Fruit fly (Drosophila melanogaster) whole organism, wandering third instar larva: ENCODE results near the gene CG15403.
"Not testable (repeated sequence)": the region's sequence is repeated elsewhere in the genome, so short reads cannot be mapped to it uniquely, and the experiment has no call there.

Experiments used
- CG32264 ChIP-seq: fragments of 200-800 bp; sonication (Bioruptor generic); optimal IDR thresholded peaks from 2 replicates; lab custom pipeline; 2016; ENCODE audit warnings: missing biosample characterization, missing genetic modification characterization
- CG9705 ChIP-seq: fragments of 200-800 bp; sonication (Bioruptor generic); optimal IDR thresholded peaks from 2 replicates; lab custom pipeline; 2018; ENCODE audit warnings: missing biosample characterization, mild to moderate bottlenecking, missing genetic modification characterization
- CrebA ChIP-seq: fragments of 200-800 bp; sonication (Bioruptor generic); optimal IDR thresholded peaks from 2 replicates; lab custom pipeline; 2016; ENCODE audit warnings: missing biosample characterization, mild to moderate bottlenecking, missing genetic modification characterization, borderline replicate concordance
- Dfd ChIP-seq: fragments of >200 bp; optimal IDR thresholded peaks from 2 replicates; lab custom pipeline; 2017; ENCODE audit warnings: missing biosample characterization, missing genetic modification characterization
- Dif ChIP-seq: fragments of 200-275, 200-300 bp; sonication (Bioruptor generic); optimal IDR thresholded peaks from 2 replicates; lab custom pipeline; 2018; ENCODE audit warnings: missing biosample characterization, missing genetic modification characterization; ENCODE audit not compliant: partially characterized antibody
- GATAd ChIP-seq: sonication (Bioruptor generic); optimal IDR thresholded peaks from 2 replicates; lab custom pipeline; 2016; ENCODE audit warnings: missing biosample characterization, missing genetic modification characterization
- HLH106 ChIP-seq: fragments of 200-800 bp; optimal IDR thresholded peaks from 3 replicates; lab custom pipeline; 2019; ENCODE audit warnings: missing biosample characterization, mild to moderate bottlenecking, missing genetic modification characterization, moderate library complexity
- Hnf4 ChIP-seq: fragments of 200-800 bp; sonication (Bioruptor generic); optimal IDR thresholded peaks from 2 replicates; lab custom pipeline; 2016; ENCODE audit warnings: missing biosample characterization, mild to moderate bottlenecking, missing genetic modification characterization
- Hr83 ChIP-seq: fragments of 200-300 bp; sonication (Bioruptor generic); optimal IDR thresholded peaks from 2 replicates; lab custom pipeline; 2016; ENCODE audit warnings: missing biosample characterization, mild to moderate bottlenecking, missing genetic modification characterization, moderate library complexity; ENCODE audit not compliant: poor library complexity, severe bottlenecking
- Jra ChIP-seq: sonication (Bioruptor generic); optimal IDR thresholded peaks from 2 replicates; lab custom pipeline; 2016; ENCODE audit warnings: missing biosample characterization, missing genetic modification characterization
- Myc ChIP-seq: fragments of >200 bp; optimal IDR thresholded peaks from 2 replicates; lab custom pipeline; 2017
- N ChIP-seq: fragments of >200 bp; optimal IDR thresholded peaks from 2 replicates; lab custom pipeline; 2018; ENCODE audit warnings: missing biosample characterization, missing external identifiers, missing genetic modification characterization
- OdsH ChIP-seq: fragments of 200-800 bp; sonication (Bioruptor generic); optimal IDR thresholded peaks from 2 replicates; lab custom pipeline; 2016; ENCODE audit warnings: missing biosample characterization, mild to moderate bottlenecking, missing genetic modification characterization
- Rel ChIP-seq, 2 experiments: fragments of 200-800 bp; sonication (Bioruptor generic) in 1 of 2; optimal IDR thresholded peaks; 2 replicates in 1 of 2; 3 replicates in 1 of 2; lab custom pipeline; 2016 to 2019; ENCODE audit warnings: mild to moderate bottlenecking in 2 of 2, missing biosample characterization in 2 of 2, missing genetic modification characterization in 2 of 2, moderate library complexity in 1 of 2
- Sp1 ChIP-seq: fragments of 200-800 bp; sonication (Bioruptor generic); optimal IDR thresholded peaks from 3 replicates; lab custom pipeline; 2019; ENCODE audit warnings: missing biosample characterization, mild to moderate bottlenecking, missing genetic modification characterization, moderate library complexity
- br ChIP-seq: fragments of 200-800 bp; sonication (Bioruptor generic); optimal IDR thresholded peaks from 2 replicates; lab custom pipeline; 2016; ENCODE audit warnings: missing biosample characterization, missing genetic modification characterization
- dl ChIP-seq, 2 experiments: fragments of 175-275, 200-275 bp in 1 of 2; fragments of 200-275 bp in 1 of 2; sonication (Bioruptor generic); optimal IDR thresholded peaks; lab custom pipeline; 2018; ENCODE audit warnings: mild to moderate bottlenecking in 2 of 2, missing biosample characterization in 2 of 2, missing genetic modification characterization in 2 of 2, moderate library complexity in 2 of 2; ENCODE audit not compliant: partially characterized antibody in 2 of 2, insufficient read depth in 1 of 2
- dmrt93B ChIP-seq: fragments of 200-800 bp; sonication (Bioruptor generic); optimal IDR thresholded peaks from 2 replicates; lab custom pipeline; 2018; ENCODE audit warnings: missing biosample characterization, mild to moderate bottlenecking, missing genetic modification characterization
- dsf ChIP-seq: sonication (Bioruptor generic); optimal IDR thresholded peaks from 2 replicates; lab custom pipeline; 2016; ENCODE audit warnings: missing biosample characterization, missing genetic modification characterization, borderline replicate concordance
- foxo ChIP-seq, 2 experiments: fragments of 200-800 bp; sonication (Bioruptor generic); optimal IDR thresholded peaks; 2 replicates in 1 of 2; 3 replicates in 1 of 2; lab custom pipeline; 2016 to 2017; ENCODE audit warnings: missing biosample characterization in 2 of 2, missing genetic modification characterization in 2 of 2
- lola ChIP-seq: fragments of >200 bp; optimal IDR thresholded peaks from 2 replicates; lab custom pipeline; 2017; ENCODE audit warnings: missing biosample characterization, missing genetic modification characterization
- psq ChIP-seq: fragments of 200-800 bp; sonication (Bioruptor generic); optimal IDR thresholded peaks from 3 replicates; lab custom pipeline; 2017; ENCODE audit warnings: missing biosample characterization, mild to moderate bottlenecking, missing genetic modification characterization, moderate library complexity
- rgr ChIP-seq: fragments of 200-800 bp; sonication (Bioruptor generic); optimal IDR thresholded peaks from 3 replicates; lab custom pipeline; 2016; ENCODE audit warnings: missing biosample characterization, mild to moderate bottlenecking, missing genetic modification characterization
- sage ChIP-seq: fragments of 200-800 bp; sonication (Bioruptor generic); optimal IDR thresholded peaks from 2 replicates; lab custom pipeline; 2016; ENCODE audit warnings: missing biosample characterization, mild to moderate bottlenecking, missing genetic modification characterization
- sv ChIP-seq: fragments of 200-800 bp; sonication (Bioruptor generic); optimal IDR thresholded peaks from 3 replicates; lab custom pipeline; 2016; ENCODE audit warnings: missing biosample characterization, missing genetic modification characterization
- usp ChIP-seq: fragments of >200 bp; optimal IDR thresholded peaks from 2 replicates; lab custom pipeline; 2017; ENCODE audit warnings: missing biosample characterization, missing genetic modification characterization
- woc ChIP-seq: sonication (Bioruptor generic); optimal IDR thresholded peaks from 2 replicates; lab custom pipeline; 2016; ENCODE audit warnings: missing biosample characterization, mild to moderate bottlenecking, missing genetic modification characterization

Gene CG15403

dm6 chr2L:3159144-3160000 lies 30.9 kb downstream of the CG15403 start, which contains the start of the genes Mad and gkt:
TSS of gene Mad (minus strand) at chr2L:3159643.
TSS of gene gkt (plus strand) at chr2L:3159950.
- TF ChIP-seq Hnf4 (GFP tag; lab: Kevin White, UChicago): no peak
- peak; percentile 16 for TF ChIP-seq HLH106 (tag; lab: Kevin White, UChicago)
- peak in 1 of 2 experiments; percentile 21 for TF ChIP-seq foxo (GFP tag; optimal IDR thresholded peaks at IDR 0.05; lab: Kevin White, UChicago)
- TF ChIP-seq N (GFP tag; lab: Kevin White, UChicago): peak; percentile 17

DNA sequence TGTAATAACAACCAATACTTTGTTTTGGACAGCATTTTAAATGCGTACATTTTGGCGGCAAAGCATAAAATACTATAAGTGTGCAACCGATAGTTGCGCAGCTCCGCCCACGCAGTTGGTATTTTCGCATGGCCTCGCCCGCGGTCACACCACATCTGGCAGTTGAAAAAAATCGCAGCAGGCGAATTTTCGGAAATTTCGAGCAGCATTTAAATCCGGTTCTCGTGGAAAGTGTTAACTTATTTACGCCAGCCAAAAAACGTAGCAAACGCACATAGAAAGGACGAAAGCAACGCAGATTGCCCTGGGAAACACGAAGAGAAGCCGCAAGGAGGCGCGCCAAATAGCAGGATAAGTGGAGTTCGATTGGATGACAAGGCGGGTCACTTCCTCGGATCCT lies 35.1 kb downstream of the CG15403 start, which contains the start of gene Hydr2:
Hydr2 (plus strand) TSS at position 156 of the 400 bp plus-strand sequence.
- not testable (repeated sequence) for TF ChIP-seq Hr83; Hnf4 (GFP tag; lab: Kevin White, UChicago); usp (GFP tag; lab: Kevin White, UChicago)

DNA sequence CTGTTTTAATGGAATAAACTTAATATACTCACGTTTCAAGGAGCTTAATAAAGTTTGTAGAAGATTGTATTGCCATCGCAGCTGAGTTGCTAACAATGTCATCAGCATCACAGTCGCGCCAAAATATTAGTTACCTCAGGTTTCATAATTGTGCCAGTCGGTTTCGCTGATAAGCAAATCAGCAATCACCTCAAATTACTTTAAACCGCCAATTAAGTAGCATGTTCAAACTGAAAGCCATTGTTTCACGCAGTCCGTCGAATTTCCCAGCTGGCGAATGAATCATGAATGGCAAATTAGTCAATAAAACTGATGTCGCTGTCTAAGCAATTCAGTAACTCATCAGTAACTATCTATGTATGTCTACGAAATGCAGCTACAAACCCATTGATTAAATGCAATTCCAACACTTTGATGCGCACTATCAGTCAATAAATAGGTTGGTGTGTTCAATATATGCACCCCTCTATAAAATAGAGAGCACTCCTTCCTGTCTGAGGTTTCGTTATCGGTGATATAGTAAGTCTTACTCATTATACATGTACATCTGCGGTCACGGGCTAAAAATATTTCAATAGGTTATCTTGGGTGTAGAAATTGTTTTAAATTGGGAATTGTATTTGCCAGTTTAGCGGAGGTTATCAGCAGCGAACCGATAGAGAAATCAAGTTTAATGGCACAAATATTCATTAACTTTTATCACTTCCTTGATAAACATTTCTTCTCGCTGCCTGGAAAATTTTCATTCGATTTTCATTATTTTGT lies 36.0 kb downstream of the CG15403 start:
- TF ChIP-seq sv (GFP tag; lab: Kevin White, UChicago): no peak
- TF ChIP-seq usp (GFP tag; lab: Kevin White, UChicago): no peak
- no peak for TF ChIP-seq Rel (GFP tag; optimal IDR thresholded peaks at IDR 0.05; lab: Kevin White, UChicago)
- no peak for TF ChIP-seq Rel (tag; optimal IDR thresholded peaks at IDR 0.05; lab: Kevin White, UChicago)
- no peak for TF ChIP-seq Dfd
- no peak for TF ChIP-seq OdsH
- no peak for TF ChIP-seq CG9705
- TF ChIP-seq Hnf4 (GFP tag; lab: Kevin White, UChicago): no peak
- TF ChIP-seq Myc (lab: Kevin White, UChicago): no peak
- no peak for TF ChIP-seq GATAd (GFP tag; lab: Kevin White, UChicago)
- no peak for TF ChIP-seq psq (GFP tag; lab: Kevin White, UChicago)
- TF ChIP-seq br (GFP tag; lab: Kevin White, UChicago): no peak
- TF ChIP-seq dsf (GFP tag; lab: Kevin White, UChicago): no peak
- TF ChIP-seq lola (GFP tag; lab: Kevin White, UChicago): no peak
- no peak for TF ChIP-seq sage (GFP tag; lab: Kevin White, UChicago)
- TF ChIP-seq foxo (GFP tag; optimal IDR thresholded peaks at IDR 0.05; lab: Kevin White, UChicago): no peak
- no peak for TF ChIP-seq HLH106 (tag; lab: Kevin White, UChicago)
- TF ChIP-seq CG32264 (GFP tag; lab: Kevin White, UChicago): no peak
- TF ChIP-seq, all 38 proteins: peak for 0

DNA sequence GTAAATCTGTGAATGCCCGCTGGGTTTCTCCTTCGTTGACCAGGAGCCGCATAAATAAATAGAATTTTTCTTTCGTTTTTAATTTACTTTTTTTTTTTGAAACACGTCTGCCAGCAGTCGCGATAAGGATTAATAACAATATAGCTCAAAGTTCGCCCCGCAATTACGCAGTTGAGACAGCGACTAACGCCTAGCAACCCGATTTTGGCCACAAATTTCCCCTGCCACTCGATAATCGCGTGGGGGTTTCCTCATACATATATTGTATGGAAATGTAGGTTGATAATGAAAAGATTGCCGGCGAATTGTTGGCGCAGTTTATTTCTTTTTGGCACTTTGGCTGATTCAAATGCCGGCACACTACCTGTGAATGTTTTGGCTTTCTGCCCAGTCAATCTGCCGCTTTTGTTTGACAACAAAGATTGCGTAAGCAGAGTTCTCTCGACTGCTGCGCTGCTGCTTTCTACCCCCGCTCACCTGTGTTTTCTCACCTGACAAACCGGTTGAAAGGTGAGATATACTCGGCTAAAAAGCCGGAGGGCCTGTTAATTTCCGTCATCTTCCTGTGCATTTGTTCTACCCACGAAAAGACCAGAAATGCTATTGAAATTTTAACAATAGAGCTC lies 36.7 kb downstream of the CG15403 start:
- no peak for TF ChIP-seq Dfd
- TF ChIP-seq psq (GFP tag; lab: Kevin White, UChicago): no peak
- no peak for TF ChIP-seq Jra
- TF ChIP-seq GATAd (GFP tag; lab: Kevin White, UChicago): no peak
- peak; percentile 34 for TF ChIP-seq Hnf4 (GFP tag; lab: Kevin White, UChicago)
- peak; percentile 62 for TF ChIP-seq Hr83
- TF ChIP-seq Dif (GFP tag; lab: Kevin White, UChicago): peak; percentile 7
- no peak for TF ChIP-seq CrebA (GFP tag; lab: Kevin White, UChicago)
- TF ChIP-seq Rel (GFP tag; optimal IDR thresholded peaks at IDR 0.05; lab: Kevin White, UChicago): no peak
- peak; percentile 99 for TF ChIP-seq Rel (tag; optimal IDR thresholded peaks at IDR 0.05; lab: Kevin White, UChicago)
- TF ChIP-seq, all 38 proteins: peak for 4

DNA sequence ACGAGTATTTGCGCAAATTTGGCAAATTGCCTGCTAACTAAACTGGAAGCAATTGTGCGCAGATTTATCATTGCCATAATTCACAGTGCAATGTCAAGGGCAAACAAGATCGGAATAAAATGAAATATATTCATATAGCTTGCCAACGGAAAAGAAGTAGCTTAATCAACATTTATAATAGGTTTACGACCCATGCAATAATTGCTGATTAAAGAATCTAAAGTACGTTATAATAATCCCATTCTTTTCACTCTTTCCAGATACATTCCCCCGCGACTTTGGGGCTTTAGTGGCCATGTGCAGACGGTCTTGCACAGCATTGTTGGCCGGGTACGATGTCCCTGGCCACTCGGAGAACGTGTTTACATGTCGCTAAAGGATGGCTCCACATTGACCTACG lies 38.3 kb downstream of the CG15403 start:
- TF ChIP-seq dl (GFP tag; optimal IDR thresholded peaks at IDR 0.05; lab: Kevin White, UChicago; ENCODE audit: insufficient read depth in 1 of 2, partially characterized antibody in 2 of 2): no peak
- no peak for TF ChIP-seq Jra
- no peak for TF ChIP-seq Dfd
- TF ChIP-seq dmrt93B (GFP tag; lab: Kevin White, UChicago): no peak
- TF ChIP-seq br (GFP tag; lab: Kevin White, UChicago): no peak
- no peak for TF ChIP-seq CG32264 (GFP tag; lab: Kevin White, UChicago)
- no peak for TF ChIP-seq Sp1 (GFP tag; lab: Kevin White, UChicago)
- TF ChIP-seq woc (GFP tag; lab: Kevin White, UChicago): no peak
- no peak for TF ChIP-seq rgr (GFP tag; lab: Kevin White, UChicago)
- TF ChIP-seq usp (GFP tag; lab: Kevin White, UChicago): no peak
- no peak for TF ChIP-seq Hr83
